Fruit fly (Drosophila melanogaster) whole organism, embryonic: ENCODE data around the gene CG11052.

Source experiments
- CG10979 ChIP-seq: fragments of 200-800 bp; sonication (Bioruptor generic); optimal IDR thresholded peaks from 2 replicates; lab custom pipeline; 2018; ENCODE audit warnings: missing biosample characterization, mild to moderate bottlenecking, missing genetic modification characterization, moderate library complexity
- CG12236 ChIP-seq: fragments of 200-800 bp; sonication (Bioruptor generic); optimal IDR thresholded peaks from 2 replicates; lab custom pipeline; 2016; ENCODE audit warnings: missing biosample characterization, missing genetic modification characterization
- Dfd ChIP-seq, 2 experiments: fragments of >200 bp; optimal IDR thresholded peaks; 2 replicates each; lab custom pipeline; 2017; ENCODE audit warnings: missing biosample characterization in 2 of 2, missing genetic modification characterization in 2 of 2
- Nf-YB ChIP-seq: fragments of 200-800 bp; sonication (Bioruptor generic); optimal IDR thresholded peaks from 3 replicates; lab custom pipeline; 2019; ENCODE audit warnings: missing biosample characterization, mild to moderate bottlenecking, missing genetic modification characterization, moderate library complexity
- ems ChIP-seq: fragments of 200-800 bp; sonication (Bioruptor generic); optimal IDR thresholded peaks from 3 replicates; lab custom pipeline; 2016; ENCODE audit warnings: missing biosample characterization, missing genetic modification characterization
- fd96Cb ChIP-seq: fragments of 200-800 bp; sonication (Bioruptor generic); optimal IDR thresholded peaks from 2 replicates; lab custom pipeline; 2018; ENCODE audit warnings: missing biosample characterization, mild to moderate bottlenecking, missing genetic modification characterization, moderate library complexity
- twi ChIP-seq: fragments of 200-800 bp; optimal IDR thresholded peaks from 2 replicates; lab custom pipeline; 2019; ENCODE audit warnings: missing biosample characterization, mild to moderate bottlenecking, missing genetic modification characterization, moderate library complexity

dm6 chr3R:7980222-7980621 lies 28.9 kb downstream of the CG11052 start, which contains the start of gene Sfp84E:
- no peak for TF ChIP-seq twi
- TF ChIP-seq Dfd (GFP tag; optimal IDR thresholded peaks at IDR 0.05; lab: Kevin White, UChicago) = no peak
- TF ChIP-seq Nf-YB (GFP tag; lab: Kevin White, UChicago) = no peak
- no peak for TF ChIP-seq CG12236
- TF ChIP-seq fd96Cb (tag; lab: Kevin White, UChicago) = no peak
- no peak for TF ChIP-seq ems (GFP tag; lab: Kevin White, UChicago)
- no peak for TF ChIP-seq CG10979 (tag; lab: Kevin White, UChicago)
